Fruit fly (Drosophila melanogaster): Measurements from ENCODE around the gene Atg8a.

DNA sequence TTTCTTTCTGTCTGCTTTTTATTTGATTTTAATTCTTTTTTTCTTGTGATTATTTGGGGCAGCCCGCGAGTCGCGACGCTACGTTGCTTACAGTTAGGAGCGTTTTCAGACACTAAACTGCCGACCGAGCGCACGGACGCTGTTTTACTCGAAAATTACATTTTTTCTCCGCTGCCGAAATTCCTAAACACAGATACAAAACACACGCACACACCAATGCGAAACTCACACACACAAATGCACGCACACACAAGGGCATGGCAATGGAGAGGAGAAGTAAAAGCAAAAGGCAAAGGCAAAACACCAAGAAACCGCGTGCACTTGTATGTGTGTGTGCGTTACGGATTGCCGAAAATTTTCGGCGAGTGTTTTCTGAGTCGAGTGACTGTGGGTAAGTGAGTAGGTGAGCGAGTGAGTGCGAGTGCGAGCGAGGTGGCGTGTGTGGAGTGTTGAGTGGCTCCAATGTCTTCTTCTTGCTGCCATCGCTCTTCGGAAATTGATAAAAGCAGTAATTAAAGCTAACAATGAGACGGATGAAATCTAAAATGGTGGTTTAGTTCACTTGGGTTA is 47.5 kb upstream of the Atg8a start:
- TF ChIP-seq CG11093 (GFP tag; IDR thresholded peaks at IDR 0.05) (no peak), scrt (GFP tag; optimal IDR thresholded peaks at IDR 0.05) (no peak), tin (GFP tag; optimal IDR thresholded peaks at IDR 0.05) (no peak), ems (GFP tag; optimal IDR thresholded peaks at IDR 0.05) (no peak), CG7745 (tag; optimal IDR thresholded peaks at IDR 0.05) (peak; percentile 56), Nf-YA (GFP tag; IDR thresholded peaks at IDR 0.05) (no peak), ken (GFP tag; IDR thresholded peaks at IDR 0.05) (no peak), HLH4C (GFP tag; IDR thresholded peaks at IDR 0.05; ENCODE audit: partially characterized antibody) (peak; percentile 41; the same call in 1 of the 3 replicates), rib (GFP tag; IDR thresholded peaks at IDR 0.05) (peak; percentile 69; the same call in 1 of the 2 replicates), CG10543 (GFP tag; optimal IDR thresholded peaks at IDR 0.05) (peak; percentile 49)
